Fruit fly (Drosophila melanogaster): ENCODE data around the gene CG14411.

CG14411 gene

DNA sequence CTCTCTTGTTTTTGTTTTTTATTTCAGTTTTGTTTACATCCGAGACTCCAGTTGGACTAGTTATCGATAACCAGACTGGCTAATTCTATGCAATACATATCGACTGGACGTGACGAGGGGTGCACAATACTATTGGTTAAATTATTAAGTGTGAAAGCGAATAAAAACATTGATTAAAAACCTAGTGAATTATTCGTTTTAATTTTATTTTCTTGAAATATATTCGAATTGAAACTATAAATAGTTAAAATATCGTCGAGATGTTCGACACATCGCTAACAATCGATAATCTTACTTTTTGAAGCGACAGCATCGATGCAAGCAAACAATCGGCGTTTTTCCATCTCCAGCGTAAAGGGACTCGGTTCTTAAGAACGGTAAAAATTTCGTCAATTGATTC, 6.6 kb downstream of the CG14411 start, which contains the start of the genes CG32590 and Flo2 (continued):
- TF ChIP-seq schlank (tag; optimal IDR thresholded peaks at IDR 0.05) (no peak), tgo (GFP tag; IDR thresholded peaks at IDR 0.05) (peak; percentile 83), dmrt11E (tag; optimal IDR thresholded peaks at IDR 0.05) (peak; percentile 57), CG11723 (GFP tag; optimal IDR thresholded peaks at IDR 0.05) (no peak), bbx (GFP tag; IDR thresholded peaks at IDR 0.05; ENCODE audit: partially characterized antibody) (peak; percentile 94), trh (GFP tag; optimal IDR thresholded peaks at IDR 0.05) (peak; percentile 48), sens-2 (GFP tag; IDR thresholded peaks at IDR 0.05) (peak; percentile 72), chm (GFP tag; IDR thresholded peaks at IDR 0.05) (peak; percentile 42; the same call in 1 of the 2 replicates), Ptx1 (GFP tag; IDR thresholded peaks at IDR 0.05) (peak; percentile 84), CG10462 (GFP tag; optimal IDR thresholded peaks at IDR 0.05) (peak; percentile 57), Neu2 (GFP tag; optimal IDR thresholded peaks at IDR 0.05; ENCODE audit: borderline replicate concordance) (no peak), CG11695 (GFP tag; IDR thresholded peaks at IDR 0.05) (peak; percentile 64; the same call in 2 of the 3 replicates), Fer3 (tag; optimal IDR thresholded peaks at IDR 0.05) (peak; percentile 69), ems (GFP tag; optimal IDR thresholded peaks at IDR 0.05) (peak; percentile 72), CG31224 (GFP tag; IDR thresholded peaks at IDR 0.05) (peak; percentile 70), sima (GFP tag; optimal IDR thresholded peaks at IDR 0.05) (no peak), Ravus (GFP tag; IDR thresholded peaks at IDR 0.05) (peak; percentile 21), prd (optimal IDR thresholded peaks at IDR 0.05) (no peak), prd (GFP tag; IDR thresholded peaks at IDR 0.05) (peak; percentile 91), CG3163 (GFP tag; optimal IDR thresholded peaks at IDR 0.05) (no peak), Drgx (GFP tag; IDR thresholded peaks at IDR 0.05) (peak; percentile 59), B-H1 (GFP tag; IDR thresholded peaks at IDR 0.05) (peak; percentile 59; the same call in 2 of the 3 replicates), Bdp1 (GFP tag; optimal IDR thresholded peaks at IDR 0.05) (peak; percentile 65), CG17186 (GFP tag; optimal IDR thresholded peaks at IDR 0.05) (peak; percentile 12), slp2 (GFP tag; optimal IDR thresholded peaks at IDR 0.05) (peak; percentile 52), pfk (GFP tag; optimal IDR thresholded peaks at IDR 0.05) (no peak), otp (GFP tag; IDR thresholded peaks at IDR 0.05) (peak; percentile 71; the same call in 1 of the 3 replicates), pan (optimal IDR thresholded peaks at IDR 0.05) (no peak), pan (GFP tag; optimal IDR thresholded peaks at IDR 0.05 in 1 of 2, IDR thresholded peaks at IDR 0.05 in 1 of 2) (peak in 1 of 2 experiments; percentile 80), jing (GFP tag; optimal IDR thresholded peaks at IDR 0.05) (no peak), maf-S (GFP tag; optimal IDR thresholded peaks at IDR 0.05) (peak; percentile 72), Dref (GFP tag; IDR thresholded peaks at IDR 0.05) (peak; percentile 85), E2f2 (GFP tag; IDR thresholded peaks at IDR 0.05) (peak; percentile 63), CG8290 (GFP tag; optimal IDR thresholded peaks at IDR 0.05) (peak; percentile 78), CG8290 (tag; optimal IDR thresholded peaks at IDR 0.05) (peak; percentile 54 to 78), CG1024 (GFP tag; IDR thresholded peaks at IDR 0.05) (peak; percentile 57), CG43689 (GFP tag; IDR thresholded peaks at IDR 0.05) (peak; percentile 57), Meics (GFP tag; optimal IDR thresholded peaks at IDR 0.05) (peak; percentile 51), ken (GFP tag; IDR thresholded peaks at IDR 0.05) (peak; percentile 79), CG2120 (GFP tag; optimal IDR thresholded peaks at IDR 0.05) (peak; percentile 90), lbe (GFP tag; optimal IDR thresholded peaks at IDR 0.05) (peak; percentile 69), nmo (GFP tag; optimal IDR thresholded peaks at IDR 0.05) (peak; percentile 79), CG7786 (GFP tag; optimal IDR thresholded peaks at IDR 0.05) (peak; percentile 66), CG6791 (GFP tag; IDR thresholded peaks at IDR 0.05; ENCODE audit: partially characterized antibody) (peak; percentile 94), tna (GFP tag; IDR thresholded peaks at IDR 0.05; ENCODE audit: partially characterized antibody) (peak; percentile 96), CG4617 (GFP tag; optimal IDR thresholded peaks at IDR 0.05; ENCODE audit: borderline replicate concordance) (peak; percentile 56), zen2 (GFP tag; IDR thresholded peaks at IDR 0.05; ENCODE audit: partially characterized antibody) (peak; percentile 93), NfI (GFP tag; optimal IDR thresholded peaks at IDR 0.05) (peak; percentile 66), zf30C (GFP tag; optimal IDR thresholded peaks at IDR 0.05) (no peak), CG5953 (GFP tag; IDR thresholded peaks at IDR 0.05) (peak; percentile 41; the same call in 1 of the 2 replicates), dan (GFP tag; IDR thresholded peaks at IDR 0.05) (0 out of 2 replicates have a peak, but pooled peaks have one; percentile 24), CG6654 (GFP tag; optimal IDR thresholded peaks at IDR 0.05) (no peak)
